Fruit fly (Drosophila melanogaster): ENCODE measurements around the gene CG16782.

The CG16782 gene

dm6 chrX:3482119-3483014, 22.3 kb upstream of the CG16782 start, which contains the start of the genes CG10804 and CG10802 (continued):
- TF ChIP-seq CG1792 (GFP tag; optimal IDR thresholded peaks at IDR 0.05) (peak; percentile 69), Mes4 (GFP tag; optimal IDR thresholded peaks at IDR 0.05) (peak; percentile 66), phol (tag; optimal IDR thresholded peaks at IDR 0.05) (peak; percentile 78), sr (GFP tag; IDR thresholded peaks at IDR 0.05) (peak; percentile 29; the same call in 1 of the 3 replicates), Dad (GFP tag; optimal IDR thresholded peaks at IDR 0.05) (peak; percentile 39), CrebB (tag; optimal IDR thresholded peaks at IDR 0.05) (no peak), CG33213 (GFP tag; optimal IDR thresholded peaks at IDR 0.05) (peak; percentile 81), nom (GFP tag; optimal IDR thresholded peaks at IDR 0.05) (no peak), nau (GFP tag; optimal IDR thresholded peaks at IDR 0.05) (peak; percentile 35), eve (GFP tag; optimal IDR thresholded peaks at IDR 0.05) (no peak), CG12769 (tag; optimal IDR thresholded peaks at IDR 0.05) (no peak), Asciz (GFP tag; optimal IDR thresholded peaks at IDR 0.05) (no peak), CG8281 (tag; optimal IDR thresholded peaks at IDR 0.05) (no peak), CG10543 (GFP tag; optimal IDR thresholded peaks at IDR 0.05) (peak; percentile 53), Fer1 (GFP tag; optimal IDR thresholded peaks at IDR 0.05) (peak; percentile 28), B-H2 (GFP tag; optimal IDR thresholded peaks at IDR 0.05) (peak; percentile 36), Pdp1 (GFP tag; optimal IDR thresholded peaks at IDR 0.05) (peak; percentile 76 to 80), Ets65A (GFP tag) (peak; percentile 98), CG43689 (GFP tag; IDR thresholded peaks at IDR 0.05) (no peak), CG18619 (GFP tag; optimal IDR thresholded peaks at IDR 0.05) (no peak), al (GFP tag; IDR thresholded peaks at IDR 0.05) (peak; percentile 85), pan (optimal IDR thresholded peaks at IDR 0.05) (no peak), pan (GFP tag; optimal IDR thresholded peaks at IDR 0.05 in 1 of 2, IDR thresholded peaks at IDR 0.05 in 1 of 2) (peak in 1 of 2 experiments; percentile 90), fu2 (GFP tag; optimal IDR thresholded peaks at IDR 0.05) (peak; percentile 74), caup (GFP tag; optimal IDR thresholded peaks at IDR 0.05; ENCODE audit: severe bottlenecking) (peak; percentile 43), Elba2 (GFP tag; optimal IDR thresholded peaks at IDR 0.05) (peak; percentile 11), CG11504 (tag; optimal IDR thresholded peaks at IDR 0.05) (no peak), NC2β (GFP tag; optimal IDR thresholded peaks at IDR 0.05) (peak; percentile 37), Mrtf (GFP tag; IDR thresholded peaks at IDR 0.05) (peak; percentile 70), ato (GFP tag; IDR thresholded peaks at IDR 0.05; ENCODE audit: partially characterized antibody) (no peak), CG10565 (GFP tag; optimal IDR thresholded peaks at IDR 0.05) (peak; percentile 49), bsh (GFP tag; optimal IDR thresholded peaks at IDR 0.05) (peak in 1 of 2 experiments; percentile 72), CG16863 (GFP tag; optimal IDR thresholded peaks at IDR 0.05) (peak; percentile 69), Dp (GFP tag; optimal IDR thresholded peaks at IDR 0.05) (peak; percentile 43), C15 (GFP tag; IDR thresholded peaks at IDR 0.05) (no peak), Drgx (GFP tag; IDR thresholded peaks at IDR 0.05) (peak; percentile 42), Spps (tag; optimal IDR thresholded peaks at IDR 0.05) (peak; percentile 36), fru (optimal IDR thresholded peaks at IDR 0.05) (no peak), Blimp-1 (GFP tag; optimal IDR thresholded peaks at IDR 0.05) (peak; percentile 56), CG7786 (GFP tag; optimal IDR thresholded peaks at IDR 0.05) (peak; percentile 71), sim (GFP tag; IDR thresholded peaks at IDR 0.05) (peak; percentile 78), CG7745 (tag; optimal IDR thresholded peaks at IDR 0.05) (no peak), CG13296 (GFP tag; optimal IDR thresholded peaks at IDR 0.05) (peak; percentile 46), z (GFP tag; IDR thresholded peaks at IDR 0.05) (0 out of 3 replicates have a peak, but pooled peaks have one; percentile 38), CG6791 (GFP tag; IDR thresholded peaks at IDR 0.05; ENCODE audit: partially characterized antibody) (no peak), CG10274 (GFP tag; optimal IDR thresholded peaks at IDR 0.05) (peak; percentile 9), dmrt11E (tag; optimal IDR thresholded peaks at IDR 0.05) (peak; percentile 64), CG6813 (GFP tag; optimal IDR thresholded peaks at IDR 0.05) (no peak)
